Worm (Caenorhabditis elegans) whole organism, midembryonic: ENCODE results near the gene K01D12.9.

ENCODE experiments used
- T22C8.4 ChIP-seq: fragments of 200-800 bp; sonication (Bioruptor generic); IDR thresholded peaks from 2 replicates; pipeline ENCODE4 v1.3.6; 2022; ENCODE audit warnings: missing genetic modification characterization, missing compliant biosample characterization
- flt-1 ChIP-seq: fragments of 200-800 bp; sonication (Bioruptor generic); IDR thresholded peaks from 2 replicates; pipeline ENCODE4 v1.3.6; 2022; ENCODE audit warnings: missing genetic modification characterization, missing compliant biosample characterization
- klf-2 ChIP-seq: fragments of 200-800 bp; sonication (Bioruptor generic); conservative IDR thresholded peaks from 2 replicates; pipeline ENCODE4 v1.3.6; 2022; ENCODE audit warnings: missing genetic modification reagents, missing genetic modification characterization, missing compliant biosample characterization
- med-1 ChIP-seq: sonication (generic microtip); optimal IDR thresholded peaks from 2 replicates; lab custom pipeline; 2017; ENCODE audit warnings: missing genetic modification characterization, mild to moderate bottlenecking, missing compliant biosample characterization, antibody characterized with exemption, missing genetic modification reagents; ENCODE audit not compliant: insufficient read depth
- ref-1 ChIP-seq: fragments of 200-800 bp; sonication (Bioruptor generic); conservative IDR thresholded peaks from 2 replicates; pipeline ENCODE4 v1.3.6; 2022; ENCODE audit warnings: missing genetic modification reagents, missing genetic modification characterization, missing compliant biosample characterization
- tab-1 ChIP-seq: fragments of 200-800 bp; sonication (Bioruptor generic); IDR thresholded peaks from 2 replicates; pipeline ENCODE4 v1.3.6; 2022; ENCODE audit warnings: missing genetic modification characterization, missing compliant biosample characterization
- ztf-29 ChIP-seq: fragments of 200-800 bp; sonication (Bioruptor generic); IDR thresholded peaks from 2 replicates; pipeline ENCODE4 v1.3.6; 2022; ENCODE audit warnings: missing genetic modification reagents, missing genetic modification characterization, missing compliant biosample characterization

- TF ChIP-seq T22C8.4 (GFP tag; lab: Robert Waterston, UW) (no peak), klf-2 (GFP tag; lab: Robert Waterston, UW) (no peak), med-1 (GFP tag; lab: Kevin White, UChicago) (no peak), ztf-29 (GFP tag; lab: Robert Waterston, UW) (no peak), flt-1 (no peak), tab-1 (GFP tag; lab: Robert Waterston, UW) (no peak), ref-1 (GFP tag; lab: Robert Waterston, UW) (no peak)
Observed at ce11 chrV:12395699-12396098, 8.7 kb downstream of the K01D12.9 start, which contains the start of gene twk-14.
